Worm (Caenorhabditis elegans) whole organism, young adult: Measurements from ENCODE around the gene pals-23.

Experiments used
- F49E8.2 ChIP-seq: sonication (generic microtip); optimal IDR thresholded peaks from 3 replicates; lab custom pipeline; 2017; ENCODE audit warnings: missing genetic modification characterization, mild to moderate bottlenecking, missing compliant biosample characterization, antibody characterized with exemption, moderate library complexity; ENCODE audit not compliant: insufficient read depth
- Y53F4B.3 ChIP-seq: fragments of 200-800 bp; sonication (Bioruptor generic); IDR thresholded peaks from 2 replicates; pipeline ENCODE4 v1.3.6; 2022; ENCODE audit warnings: missing genetic modification reagents, missing genetic modification characterization, missing compliant biosample characterization
- ama-1 ChIP-seq, 3 experiments: fragments of 150-350 bp in 1 of 3; sonication (generic microtip) in 2 of 3; optimal IDR thresholded peaks; 2 replicates each; lab custom pipeline; 2014 to 2018; ENCODE audit warnings: missing biosample characterization in 2 of 3, missing genetic modification characterization in 2 of 3, missing genetic modification reagents in 2 of 3
- ceh-100 ChIP-seq: fragments of 200-800 bp; sonication (Bioruptor generic); IDR thresholded peaks from 2 replicates; pipeline ENCODE4 v1.3.6; 2022; ENCODE audit warnings: missing genetic modification reagents, missing genetic modification characterization, missing compliant biosample characterization
- lsl-1 ChIP-seq: fragments of 200-800 bp; sonication (Bioruptor generic); optimal IDR thresholded peaks from 2 replicates; lab custom pipeline; 2018; ENCODE audit warnings: mild to moderate bottlenecking, missing genetic modification characterization, moderate library complexity, missing compliant biosample characterization
- madf-10 ChIP-seq: sonication (generic microtip); optimal IDR thresholded peaks from 2 replicates; lab custom pipeline; 2016; ENCODE audit warnings: mild to moderate bottlenecking, missing genetic modification characterization, missing compliant biosample characterization
- unc-130 ChIP-seq: sonication (generic microtip); optimal IDR thresholded peaks from 2 replicates; lab custom pipeline; 2016; ENCODE audit warnings: missing genetic modification reagents, missing genetic modification characterization, missing compliant biosample characterization
- unc-62 ChIP-seq: fragments of 150-350 bp; optimal IDR thresholded peaks from 2 replicates; lab custom pipeline; 2014; ENCODE audit warnings: missing biosample characterization, missing genetic modification reagents, missing genetic modification characterization

DNA sequence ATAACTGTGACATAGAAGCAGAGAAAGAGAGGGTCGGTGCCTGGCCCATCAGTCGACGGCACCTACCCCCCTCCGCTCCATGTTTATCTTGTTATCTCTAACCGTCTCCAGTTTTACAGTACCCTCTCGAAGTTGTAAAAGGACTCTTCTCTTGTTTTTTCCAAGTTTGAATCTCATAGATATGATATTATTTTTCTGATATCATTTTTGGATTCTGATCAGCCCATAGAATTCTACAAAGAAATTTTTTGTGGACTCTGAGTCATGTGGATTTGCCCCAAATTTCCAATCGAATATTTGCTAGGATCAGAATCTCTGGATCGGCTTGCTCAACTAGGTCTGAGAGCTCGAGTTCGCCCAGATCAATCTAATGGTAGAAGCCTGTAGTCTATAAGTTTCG lies 10.0 kb upstream of the pals-23 start, which contains the start of gene C29F9.6:
- TF ChIP-seq ama-1 (optimal IDR thresholded peaks at IDR 0.05; lab: Kevin White, UChicago) = no peak
- no peak for TF ChIP-seq ama-1 (GFP tag; optimal IDR thresholded peaks at IDR 0.05; lab: Kevin White, UChicago)
- no peak for TF ChIP-seq F49E8.2 (tag; lab: Kevin White, UChicago)
- no peak for TF ChIP-seq ceh-100 (GFP tag; lab: Robert Waterston, UW)
- no peak for TF ChIP-seq unc-130 (GFP tag; lab: Kevin White, UChicago)
- TF ChIP-seq unc-62 (GFP tag; lab: Kevin White, UChicago) = no peak
- no peak for TF ChIP-seq madf-10 (tag; lab: Kevin White, UChicago)
- TF ChIP-seq Y53F4B.3 (GFP tag; lab: Robert Waterston, UW) = no peak
- no peak for TF ChIP-seq lsl-1
